Worm (Caenorhabditis elegans) whole organism, L3 larva: ENCODE data around the gene K08D10.13.
A peak's percentile ranks its signal among the peaks of the same experiment; 100 is the strongest.

ENCODE experiments used
- R02D3.7 ChIP-seq: fragments of 150-350 bp; optimal IDR thresholded peaks from 2 replicates; lab custom pipeline; 2014; ENCODE audit warnings: missing biosample characterization, missing genetic modification characterization
- ZK546.5 ChIP-seq: sonication (generic microtip); optimal IDR thresholded peaks from 2 replicates; lab custom pipeline; 2017; ENCODE audit warnings: missing biosample characterization, missing genetic modification characterization
- ama-1 ChIP-seq: fragments of 150-350 bp; optimal IDR thresholded peaks from 2 replicates; lab custom pipeline; 2018
- ceh-16 ChIP-seq: sonication (generic microtip); optimal IDR thresholded peaks from 2 replicates; lab custom pipeline; 2017; ENCODE audit warnings: missing biosample characterization, missing genetic modification characterization
- ceh-28 ChIP-seq: fragments of 150-350 bp; optimal IDR thresholded peaks from 2 replicates; lab custom pipeline; 2014; ENCODE audit warnings: missing biosample characterization, missing genetic modification reagents, missing genetic modification characterization
- ceh-9 ChIP-seq: sonication (generic microtip); optimal IDR thresholded peaks from 2 replicates; lab custom pipeline; 2018; ENCODE audit warnings: missing biosample characterization, missing genetic modification characterization
- daf-12 ChIP-seq: fragments of 150-350 bp; optimal IDR thresholded peaks from 2 replicates; lab custom pipeline; 2014; ENCODE audit warnings: missing biosample characterization, missing genetic modification reagents, missing genetic modification characterization
- egl-27 ChIP-seq: sonication (generic microtip); optimal IDR thresholded peaks from 4 replicates; lab custom pipeline; 2017; ENCODE audit warnings: missing biosample characterization, missing genetic modification reagents, missing genetic modification characterization
- egl-5 ChIP-seq: fragments of 150-350 bp; optimal IDR thresholded peaks from 2 replicates; lab custom pipeline; 2017; ENCODE audit warnings: missing biosample characterization, missing genetic modification reagents, missing genetic modification characterization, inconsistent platforms
- elt-1 ChIP-seq: fragments of 150-350 bp; optimal IDR thresholded peaks from 2 replicates; lab custom pipeline; 2014; ENCODE audit warnings: missing biosample characterization, missing genetic modification characterization
- elt-2 ChIP-seq: sonication (generic microtip); optimal IDR thresholded peaks from 2 replicates; lab custom pipeline; 2016; ENCODE audit warnings: missing genetic modification reagents, mild to moderate bottlenecking, missing genetic modification characterization, missing compliant biosample characterization
- elt-3 ChIP-seq, 3 experiments: fragments of 150-350 bp in 1 of 3; sonication (generic microtip) in 2 of 3; optimal IDR thresholded peaks; 2 replicates in 2 of 3; 4 replicates in 1 of 3; lab custom pipeline; 2014 to 2017; ENCODE audit warnings: missing biosample characterization in 3 of 3, missing genetic modification characterization in 3 of 3
- fkh-10 ChIP-seq: sonication (generic microtip); optimal IDR thresholded peaks from 2 replicates; lab custom pipeline; 2017; ENCODE audit warnings: missing biosample characterization, missing genetic modification reagents, missing genetic modification characterization
- fos-1 ChIP-seq: fragments of 150-350 bp; optimal IDR thresholded peaks from 2 replicates; lab custom pipeline; 2014; ENCODE audit warnings: missing biosample characterization, missing genetic modification characterization
- hmg-11 ChIP-seq: sonication (generic microtip); optimal IDR thresholded peaks from 2 replicates; lab custom pipeline; 2016; ENCODE audit warnings: missing genetic modification characterization, missing compliant biosample characterization
- jun-1 ChIP-seq: fragments of 150-350 bp; optimal IDR thresholded peaks from 2 replicates; lab custom pipeline; 2014; ENCODE audit warnings: missing biosample characterization, missing genetic modification reagents, missing genetic modification characterization
- lsy-12 ChIP-seq: sonication (generic microtip); optimal IDR thresholded peaks from 2 replicates; lab custom pipeline; 2016; ENCODE audit warnings: mild to moderate bottlenecking, missing genetic modification characterization, missing compliant biosample characterization
- mdl-1 ChIP-seq: fragments of 150-350 bp; optimal IDR thresholded peaks from 2 replicates; lab custom pipeline; 2014; ENCODE audit warnings: missing biosample characterization, missing genetic modification characterization
- mml-1 ChIP-seq: fragments of 150-350 bp; sonication (generic microtip); optimal IDR thresholded peaks from 3 replicates; lab custom pipeline; 2014; ENCODE audit warnings: missing biosample characterization, missing genetic modification characterization
- nhr-11 ChIP-seq: fragments of 150-350 bp; optimal IDR thresholded peaks from 2 replicates; lab custom pipeline; 2014; ENCODE audit warnings: missing biosample characterization, missing genetic modification characterization
- nhr-12 ChIP-seq: fragments of 150-350 bp; optimal IDR thresholded peaks from 2 replicates; lab custom pipeline; 2014; ENCODE audit warnings: missing biosample characterization, missing genetic modification characterization
- nhr-23 ChIP-seq: fragments of 150-350 bp; optimal IDR thresholded peaks from 2 replicates; lab custom pipeline; 2014; ENCODE audit warnings: missing biosample characterization, missing genetic modification reagents, missing genetic modification characterization
- nhr-237 ChIP-seq: fragments of 150-350 bp; optimal IDR thresholded peaks from 2 replicates; lab custom pipeline; 2014; ENCODE audit warnings: missing biosample characterization, missing genetic modification characterization
- nhr-25 ChIP-seq: sonication (generic microtip); optimal IDR thresholded peaks from 2 replicates; lab custom pipeline; 2017; ENCODE audit warnings: missing biosample characterization, missing genetic modification characterization
- nhr-28 ChIP-seq: fragments of 150-350 bp; optimal IDR thresholded peaks from 2 replicates; lab custom pipeline; 2014; ENCODE audit warnings: missing biosample characterization, missing genetic modification characterization
- nhr-76 ChIP-seq: fragments of 150-350 bp; sonication (generic microtip); optimal IDR thresholded peaks from 5 replicates; lab custom pipeline; 2014; ENCODE audit warnings: missing biosample characterization, missing genetic modification characterization
- nhr-77 ChIP-seq: fragments of 150-350 bp; optimal IDR thresholded peaks from 2 replicates; lab custom pipeline; 2014; ENCODE audit warnings: missing biosample characterization, missing genetic modification characterization
- pha-4 ChIP-seq: fragments of 150-350 bp; optimal IDR thresholded peaks from 2 replicates; lab custom pipeline; 2014; ENCODE audit warnings: missing biosample characterization, missing genetic modification reagents, missing genetic modification characterization
- sea-2 ChIP-seq: fragments of 150-350 bp; sonication (generic microtip); optimal IDR thresholded peaks from 4 replicates; lab custom pipeline; 2014; ENCODE audit warnings: missing biosample characterization, missing genetic modification reagents, missing genetic modification characterization
- skn-1 ChIP-seq: fragments of 150-350 bp; optimal IDR thresholded peaks from 2 replicates; lab custom pipeline; 2014; ENCODE audit warnings: missing biosample characterization, missing genetic modification characterization
- tbx-2 ChIP-seq: sonication (generic microtip); optimal IDR thresholded peaks from 2 replicates; lab custom pipeline; 2016; ENCODE audit warnings: mild to moderate bottlenecking, missing genetic modification characterization, missing compliant biosample characterization
- unc-39 ChIP-seq: sonication (generic microtip); optimal IDR thresholded peaks from 4 replicates; lab custom pipeline; 2017; ENCODE audit warnings: missing biosample characterization, missing genetic modification characterization
- unc-62 ChIP-seq: fragments of 150-350 bp; sonication (generic microtip); optimal IDR thresholded peaks from 4 replicates; lab custom pipeline; 2014; ENCODE audit warnings: missing biosample characterization, missing genetic modification reagents, missing genetic modification characterization
- ztf-11 ChIP-seq: fragments of 150-350 bp; optimal IDR thresholded peaks from 2 replicates; lab custom pipeline; 2014; ENCODE audit warnings: missing biosample characterization, missing genetic modification characterization
- ztf-4 ChIP-seq: fragments of 150-350 bp; optimal IDR thresholded peaks from 2 replicates; lab custom pipeline; 2014; ENCODE audit warnings: missing biosample characterization, missing genetic modification characterization

The K08D10.13 gene

DNA sequence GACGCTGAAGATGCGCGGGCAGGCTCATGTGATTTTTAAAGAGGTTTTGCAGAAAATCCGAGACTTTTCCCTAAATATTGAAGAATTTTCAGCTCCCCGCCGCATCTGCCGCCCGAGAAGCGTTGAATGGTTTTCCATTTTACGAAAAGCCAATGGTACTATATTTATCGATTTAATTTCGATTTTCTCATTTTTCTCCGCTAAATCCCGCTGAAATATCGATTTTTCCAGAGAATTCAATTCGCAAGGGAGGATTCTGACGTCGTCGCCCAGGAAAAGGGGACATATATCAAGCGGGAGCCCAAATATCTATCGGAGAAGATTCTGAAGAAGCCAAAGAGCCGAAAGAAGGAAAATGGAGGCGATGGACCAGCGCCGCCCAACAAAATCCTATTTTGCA, 861 bp upstream of the K08D10.13 start:
- TF ChIP-seq ZK546.5 (tag; lab: Kevin White, UChicago) (no peak), egl-5 (tag; lab: Kevin White, UChicago) (no peak), ztf-4 (tag; lab: Kevin White, UChicago) (no peak), daf-12 (tag; lab: Kevin White, UChicago) (no peak), nhr-23 (tag; lab: Kevin White, UChicago) (no peak), lsy-12 (tag; lab: Kevin White, UChicago) (no peak), pha-4 (no peak), ama-1 (no peak), mdl-1 (tag; lab: Kevin White, UChicago) (no peak), nhr-11 (no peak), nhr-25 (tag; lab: Kevin White, UChicago) (no peak), fos-1 (tag; lab: Kevin White, UChicago) (no peak), nhr-28 (no peak), nhr-76 (tag; lab: Kevin White, UChicago) (no peak), R02D3.7 (tag; lab: Kevin White, UChicago) (no peak), tbx-2 (no peak), elt-2 (tag; lab: Kevin White, UChicago) (no peak), hmg-11 (tag; lab: Kevin White, UChicago) (no peak), ceh-28 (no peak), ztf-11 (tag; lab: Kevin White, UChicago) (no peak)

DNA sequence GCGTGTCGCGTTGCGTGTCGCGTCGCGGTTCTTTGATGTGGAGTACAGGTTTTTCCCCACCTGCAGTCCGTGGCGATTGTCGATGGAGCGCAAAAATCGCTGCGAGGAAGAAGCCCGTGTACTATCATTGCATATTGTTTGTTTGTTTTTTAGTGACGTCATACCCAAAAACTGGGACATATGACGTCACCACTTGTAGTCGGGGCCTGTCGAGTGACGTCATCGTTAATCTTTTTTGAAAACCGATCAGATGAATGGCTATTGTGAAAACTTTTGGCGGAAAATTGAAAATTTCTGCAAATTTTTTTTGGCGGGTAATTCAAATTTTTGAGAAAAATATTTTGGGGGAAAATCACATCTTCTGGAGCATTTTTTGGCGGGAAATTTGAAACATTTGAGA, 4.1 kb downstream of the K08D10.13 start:
- TF ChIP-seq ama-1 (no peak), unc-39 (tag; lab: Kevin White, UChicago) (no peak)
- TF ChIP-seq, all 47 proteins: peak for 0

DNA sequence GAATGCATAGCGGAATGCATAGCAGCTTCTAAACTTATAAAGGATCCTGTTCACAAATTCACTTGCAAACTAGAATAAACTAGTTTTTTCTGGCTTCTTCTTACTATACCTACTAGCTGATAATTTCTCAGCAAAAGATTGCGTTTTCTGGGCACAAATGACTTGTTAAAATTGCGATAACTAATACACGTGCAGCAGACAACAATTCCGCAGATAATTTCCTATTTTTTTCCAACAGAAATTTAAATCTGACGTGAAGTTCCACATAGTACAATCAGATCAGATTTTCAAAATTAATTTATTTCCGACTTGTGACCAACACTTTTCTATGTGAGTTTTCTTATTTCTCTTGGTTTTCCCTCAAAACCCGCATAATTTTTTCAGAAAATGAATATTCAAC, 7.0 kb downstream of the K08D10.13 start, which contains the start of gene scrm-8:
Gene scrm-8, plus strand, starts transcription at position 301 of the 400 bp plus-strand sequence.
- TF ChIP-seq sea-2 (no peak), nhr-237 (tag; lab: Kevin White, UChicago) (no peak), ceh-9 (tag; lab: Kevin White, UChicago) (no peak), nhr-77 (no peak), mdl-1 (tag; lab: Kevin White, UChicago) (no peak), unc-39 (tag; lab: Kevin White, UChicago) (no peak)
- TF ChIP-seq, all 47 proteins: peak for 0

DNA sequence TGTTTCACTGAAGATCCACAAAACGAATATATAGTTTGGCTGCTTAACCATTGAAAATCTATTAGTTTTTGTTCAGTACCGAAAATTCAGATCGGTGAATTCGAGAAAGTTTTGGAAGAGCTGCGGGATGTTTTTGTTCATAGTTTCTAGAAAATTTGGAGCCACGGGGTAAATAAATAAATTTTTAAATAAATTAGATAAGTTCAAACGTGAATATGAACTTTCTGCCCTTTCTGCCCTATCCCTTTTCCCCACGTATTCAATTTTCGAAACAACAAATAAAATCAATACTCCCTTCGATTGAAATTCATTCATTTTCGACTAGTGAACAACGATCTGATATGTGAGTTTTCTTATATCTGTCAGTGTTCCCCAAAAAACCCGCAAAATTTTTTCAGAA, 9.3 kb downstream of the K08D10.13 start, which contains the start of gene scrm-5:
Gene scrm-5, plus strand, starts transcription at position 301 of the 400 bp plus-strand sequence.
- TF ChIP-seq elt-3 (tag; optimal IDR thresholded peaks at IDR 0.05; lab: Kevin White, UChicago) = no peak
- no peak for TF ChIP-seq fos-1 (tag; lab: Kevin White, UChicago)
- TF ChIP-seq unc-62 (GFP tag; lab: Kevin White, UChicago) = no peak
- no peak for TF ChIP-seq mdl-1 (tag; lab: Kevin White, UChicago)
- TF ChIP-seq ceh-16 (tag; lab: Kevin White, UChicago) = no peak
- TF ChIP-seq nhr-11 = no peak

DNA sequence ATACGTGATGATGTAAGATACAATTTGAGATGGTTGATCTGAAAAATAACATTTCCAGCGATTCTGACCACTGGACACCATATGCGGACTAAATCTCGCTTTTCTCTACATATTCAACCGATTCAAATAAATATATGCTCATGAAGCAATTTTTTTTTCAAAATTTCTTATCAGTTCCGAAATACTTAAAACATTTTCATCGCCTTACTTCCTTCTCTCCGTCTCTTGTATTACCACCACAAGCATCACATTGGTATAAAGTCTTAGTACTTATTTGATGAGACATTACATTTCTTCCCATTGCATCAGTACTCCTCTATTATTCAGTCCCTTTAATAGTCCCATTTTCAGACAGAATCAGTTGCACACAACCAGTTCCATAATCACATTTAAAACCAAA, 16.7 kb downstream of the K08D10.13 start, which contains the start of gene K08D10.14:
Gene K08D10.14, plus strand, starts transcription at position 301 of the 400 bp plus-strand sequence.
- no peak for TF ChIP-seq mdl-1 (tag; lab: Kevin White, UChicago)
- no peak for TF ChIP-seq ceh-16 (tag; lab: Kevin White, UChicago)
- TF ChIP-seq elt-2 (tag; lab: Kevin White, UChicago) = peak; percentile 51
- no peak for TF ChIP-seq ceh-28

DNA sequence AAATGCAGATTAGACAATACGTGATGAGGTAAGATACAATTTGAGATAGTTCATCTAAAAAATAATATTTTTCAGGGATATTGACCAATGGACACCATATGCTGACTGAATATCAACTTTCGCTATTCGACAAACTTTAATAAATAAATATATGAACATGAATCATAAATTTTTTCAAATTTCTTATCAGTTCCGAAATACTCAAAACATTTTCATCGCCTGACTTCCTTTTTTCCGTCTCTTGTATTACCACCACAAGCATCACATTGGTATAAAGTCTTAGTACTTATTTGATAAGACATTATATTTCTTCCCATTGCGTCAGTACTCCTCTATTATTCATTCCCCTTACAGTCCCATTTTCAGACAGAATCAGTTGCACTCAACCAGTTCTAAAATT, 19.2 kb downstream of the K08D10.13 start, which contains the start of the genes K08D10.10 and R07C12.1:
Gene K08D10.10, plus strand, starts transcription at position 93 of the 400 bp plus-strand sequence.
Gene R07C12.1, plus strand, starts transcription at position 314 of the 400 bp plus-strand sequence.
- TF ChIP-seq elt-2 (tag; lab: Kevin White, UChicago) = peak; percentile 74
- no peak for TF ChIP-seq nhr-28
- no peak for TF ChIP-seq fkh-10 (GFP tag; lab: Kevin White, UChicago)
- peak; percentile 10 for TF ChIP-seq jun-1 (tag; lab: Kevin White, UChicago)
- TF ChIP-seq nhr-237 (tag; lab: Kevin White, UChicago) = no peak
- no peak for TF ChIP-seq unc-39 (tag; lab: Kevin White, UChicago)
- no peak for TF ChIP-seq egl-27 (tag; lab: Kevin White, UChicago)
- TF ChIP-seq nhr-12 (tag; lab: Kevin White, UChicago) = no peak
- no peak for TF ChIP-seq lsy-12 (tag; lab: Kevin White, UChicago)
- no peak for TF ChIP-seq mml-1
- no peak for TF ChIP-seq nhr-25 (tag; lab: Kevin White, UChicago)
- no peak for TF ChIP-seq elt-1
- no peak for TF ChIP-seq nhr-23 (tag; lab: Kevin White, UChicago)
- no peak for TF ChIP-seq skn-1 (tag; lab: Kevin White, UChicago)
- TF ChIP-seq unc-62 (GFP tag; lab: Kevin White, UChicago) = no peak
